Worm (Caenorhabditis elegans) whole organism, young adult: ENCODE data around the gene tmed-10.

Experiments used
- B0019.2 ChIP-seq: fragments of 200-800 bp; sonication (Bioruptor generic); conservative IDR thresholded peaks from 2 replicates; pipeline ENCODE4 v1.3.6; 2022; ENCODE audit warnings: missing genetic modification reagents, missing genetic modification characterization, missing compliant biosample characterization
- B0261.1 ChIP-seq: sonication (generic microtip); optimal IDR thresholded peaks from 2 replicates; lab custom pipeline; 2016; ENCODE audit warnings: mild to moderate bottlenecking, missing genetic modification characterization, moderate library complexity, missing compliant biosample characterization
- F57C9.4 ChIP-seq: sonication (generic microtip); optimal IDR thresholded peaks from 2 replicates; lab custom pipeline; 2017; ENCODE audit warnings: mild to moderate bottlenecking, missing genetic modification characterization, missing compliant biosample characterization
- T07F8.4 ChIP-seq: sonication (generic microtip); optimal IDR thresholded peaks from 2 replicates; lab custom pipeline; 2016; ENCODE audit warnings: mild to moderate bottlenecking, missing genetic modification characterization, moderate library complexity, missing compliant biosample characterization
- ama-1 ChIP-seq, 3 experiments: fragments of 150-350 bp in 1 of 3; sonication (generic microtip) in 2 of 3; optimal IDR thresholded peaks; 2 replicates each; lab custom pipeline; 2014 to 2018; ENCODE audit warnings: missing biosample characterization in 2 of 3, missing genetic modification characterization in 2 of 3, missing genetic modification reagents in 2 of 3
- athp-1 ChIP-seq: sonication (generic microtip); optimal IDR thresholded peaks from 2 replicates; lab custom pipeline; 2017; ENCODE audit warnings: mild to moderate bottlenecking, missing genetic modification characterization, missing compliant biosample characterization
- dox-1 ChIP-seq: fragments of 200-800 bp; sonication (Bioruptor generic); IDR thresholded peaks from 2 replicates; pipeline ENCODE4 v1.3.6; 2022; ENCODE audit warnings: missing genetic modification reagents, missing genetic modification characterization, missing compliant biosample characterization
- nfyb-1 ChIP-seq: fragments of 200-800 bp; sonication (Bioruptor generic); IDR thresholded peaks from 2 replicates; pipeline ENCODE4 v1.3.6; 2022; ENCODE audit warnings: missing genetic modification reagents, missing genetic modification characterization, missing compliant biosample characterization
- sdz-38 ChIP-seq: sonication (generic microtip); optimal IDR thresholded peaks from 2 replicates; lab custom pipeline; 2016; ENCODE audit warnings: missing genotype, missing genetic modification characterization, missing compliant biosample characterization
- snpc-4 ChIP-seq, 5 experiments: fragments of 150-350 bp in 1 of 5; sonication (generic microtip) in 4 of 5; optimal IDR thresholded peaks; 2 replicates each; lab custom pipeline; 2014 to 2018; ENCODE audit warnings: missing genetic modification characterization in 5 of 5, missing biosample characterization in 3 of 5, antibody characterized with exemption in 2 of 5, mild to moderate bottlenecking in 2 of 5, missing compliant biosample characterization in 2 of 5, missing genotype in 2 of 5, moderate library complexity in 2 of 5, missing genetic modification reagents in 1 of 5

ce11 chrV:11329100-11329499 lies 2.3 kb upstream of the tmed-10 start, which contains the start of gene F47G9.6:
- TF ChIP-seq nfyb-1 (no peak), snpc-4 (GFP tag; optimal IDR thresholded peaks at IDR 0.05; lab: Kevin White, UChicago) (no peak), snpc-4 (tag; optimal IDR thresholded peaks at IDR 0.05; lab: Kevin White, UChicago) (no peak), T07F8.4 (no peak), F57C9.4 (tag; lab: Kevin White, UChicago) (no peak), dox-1 (GFP tag; lab: Robert Waterston, UW) (no peak), sdz-38 (tag; lab: Kevin White, UChicago) (no peak), B0019.2 (GFP tag; lab: Robert Waterston, UW) (no peak), B0261.1 (no peak), athp-1 (tag; lab: Kevin White, UChicago) (no peak), ama-1 (optimal IDR thresholded peaks at IDR 0.05; lab: Kevin White, UChicago) (no peak), ama-1 (GFP tag; optimal IDR thresholded peaks at IDR 0.05; lab: Kevin White, UChicago) (no peak)
